Fruit fly (Drosophila melanogaster) whole organism, pupa: Measurements from ENCODE around the gene CG5116.

ENCODE experiments used
- CG10348 ChIP-seq: fragments of 200-800 bp; sonication (Bioruptor generic); IDR thresholded peaks from 2 replicates; pipeline ENCODE4 v1.3.6; 2022; ENCODE audit warnings: missing biosample characterization, missing genetic modification characterization
- CG12605 ChIP-seq: fragments of 200-800 bp; sonication (Bioruptor generic); IDR thresholded peaks from 2 replicates; pipeline ENCODE4 v1.3.6; 2022; ENCODE audit warnings: missing biosample characterization, missing genetic modification characterization
- CG15710 ChIP-seq: fragments of 200-800 bp; sonication (Bioruptor generic); optimal IDR thresholded peaks from 2 replicates; lab custom pipeline; 2018; ENCODE audit warnings: missing biosample characterization, mild to moderate bottlenecking, missing genetic modification characterization, moderate library complexity
- CG32121 ChIP-seq: fragments of 200-800 bp; sonication (Bioruptor generic); IDR thresholded peaks from 2 replicates; pipeline ENCODE4 v1.3.6; 2022; ENCODE audit warnings: missing biosample characterization, missing genetic modification characterization
- CG34367 ChIP-seq: fragments of 200-800 bp; sonication (Bioruptor generic); optimal IDR thresholded peaks from 2 replicates; lab custom pipeline; 2018; ENCODE audit warnings: missing biosample characterization, mild to moderate bottlenecking, missing genetic modification characterization
- CG4496 ChIP-seq: fragments of 200-800 bp; sonication (Bioruptor generic); IDR thresholded peaks from 3 replicates; pipeline ENCODE4 v1.3.6; 2022; ENCODE audit warnings: missing biosample characterization, missing genetic modification characterization
- Pif1A ChIP-seq: fragments of 200-800 bp; sonication (Bioruptor generic); optimal IDR thresholded peaks from 3 replicates; lab custom pipeline; 2016; ENCODE audit warnings: missing biosample characterization, missing genetic modification characterization
- Pif1B ChIP-seq: fragments of 200-800 bp; sonication (Bioruptor generic); optimal IDR thresholded peaks from 3 replicates; lab custom pipeline; 2016; ENCODE audit warnings: missing biosample characterization, missing genetic modification characterization
- Snoo ChIP-seq: fragments of 200-800 bp; sonication (Bioruptor generic); optimal IDR thresholded peaks from 3 replicates; lab custom pipeline; 2017; ENCODE audit warnings: missing biosample characterization, mild to moderate bottlenecking, missing genetic modification characterization, inconsistent platforms
- gl ChIP-seq: fragments of 200-800 bp; sonication (Bioruptor generic); optimal IDR thresholded peaks from 2 replicates; lab custom pipeline; 2018; ENCODE audit warnings: missing biosample characterization, mild to moderate bottlenecking, missing genetic modification characterization

DNA sequence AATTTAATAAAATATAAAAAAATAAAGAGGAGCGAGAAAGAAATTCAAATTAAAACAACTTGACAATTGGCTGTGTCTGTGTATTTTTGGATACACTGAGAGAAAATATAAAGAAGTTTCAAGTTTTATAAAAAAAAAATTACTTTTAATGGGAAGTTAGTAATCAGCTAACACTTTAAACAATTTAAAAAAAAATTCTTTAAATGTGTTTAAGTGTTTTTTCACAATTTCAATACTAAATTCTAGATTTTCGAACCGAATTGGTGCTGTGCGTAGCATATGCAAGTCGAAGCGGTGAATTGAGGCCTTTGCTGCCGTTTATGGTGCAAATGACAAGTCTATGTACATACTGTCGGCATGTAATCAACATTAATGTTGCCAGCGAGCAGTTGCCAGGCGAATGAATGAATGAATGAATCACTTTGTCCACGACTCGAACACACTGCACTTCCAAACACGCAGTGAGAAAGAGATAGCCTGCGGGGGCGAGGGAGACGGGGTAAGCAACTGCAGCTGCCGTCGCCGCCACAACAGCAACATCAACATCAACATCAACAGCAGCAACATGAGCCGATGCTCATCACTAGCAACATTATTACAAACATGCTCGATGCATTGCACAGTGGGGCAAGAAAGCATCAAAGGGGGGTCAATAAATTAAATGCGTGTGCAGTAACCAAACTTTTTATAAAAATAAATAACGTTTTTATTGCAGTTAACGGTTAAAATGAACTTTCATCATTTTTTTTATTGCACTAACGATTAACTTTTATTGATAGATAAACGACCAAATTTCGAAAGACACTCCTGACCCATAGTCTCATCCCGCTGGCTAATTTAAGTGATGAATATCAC, 37.1 kb upstream of the CG5116 start:
- TF ChIP-seq CG4496 (GFP tag; lab: Robert Waterston, UW) (peak; percentile 94), gl (peak; percentile 71), CG12605 (GFP tag; lab: Robert Waterston, UW) (peak; percentile 78; the same call in 1 of the 2 replicates), CG34367 (tag; lab: Kevin White, UChicago) (peak; percentile 88), CG10348 (GFP tag; lab: Robert Waterston, UW) (peak; percentile 69), CG32121 (GFP tag; lab: Robert Waterston, UW) (peak; percentile 87), Pif1A (GFP tag; lab: Kevin White, UChicago) (peak; percentile 93), Pif1B (GFP tag; lab: Kevin White, UChicago) (peak; percentile 89), CG15710 (tag; lab: Kevin White, UChicago) (peak; percentile 88), Snoo (tag; lab: Kevin White, UChicago) (peak; percentile 66)
